Worm (Caenorhabditis elegans) whole organism, young adult: ENCODE measurements around the gene F25E5.8.

Experiments
- F49E8.2 ChIP-seq: sonication (generic microtip); optimal IDR thresholded peaks from 3 replicates; lab custom pipeline; 2017; ENCODE audit warnings: missing genetic modification characterization, mild to moderate bottlenecking, missing compliant biosample characterization, antibody characterized with exemption, moderate library complexity; ENCODE audit not compliant: insufficient read depth
- F55B11.4 ChIP-seq: sonication (generic microtip); optimal IDR thresholded peaks from 2 replicates; lab custom pipeline; 2016; ENCODE audit warnings: missing compliant biosample characterization, missing genetic modification characterization, borderline replicate concordance; ENCODE audit not compliant: insufficient read depth
- T07F8.4 ChIP-seq: sonication (generic microtip); optimal IDR thresholded peaks from 2 replicates; lab custom pipeline; 2016; ENCODE audit warnings: mild to moderate bottlenecking, missing genetic modification characterization, moderate library complexity, missing compliant biosample characterization
- aptf-2 ChIP-seq: fragments of 200-800 bp; sonication (Bioruptor generic); conservative IDR thresholded peaks from 2 replicates; pipeline ENCODE4 v1.3.6; 2022; ENCODE audit warnings: missing genetic modification reagents, missing genetic modification characterization, missing compliant biosample characterization
- egl-44 ChIP-seq: fragments of 200-800 bp; sonication (Bioruptor generic); IDR thresholded peaks from 2 replicates; pipeline ENCODE4 v1.3.6; 2022; ENCODE audit warnings: missing genetic modification reagents, missing genetic modification characterization, missing compliant biosample characterization
- hlh-26 ChIP-seq: fragments of 200-800 bp; sonication (Bioruptor generic); conservative IDR thresholded peaks from 2 replicates; pipeline ENCODE4 v1.3.6; 2022; ENCODE audit warnings: missing genetic modification reagents, missing genetic modification characterization, missing compliant biosample characterization
- hmg-1.2 ChIP-seq: fragments of 200-800 bp; sonication (Bioruptor generic); IDR thresholded peaks from 2 replicates; pipeline ENCODE4 v1.3.6; 2022; ENCODE audit warnings: missing genetic modification reagents, missing genetic modification characterization, missing compliant biosample characterization
- let-607 ChIP-seq, 2 experiments: fragments of 200-800 bp in 1 of 2; sonication (Bioruptor generic) in 1 of 2; sonication (generic microtip) in 1 of 2; optimal IDR thresholded peaks; 2 replicates each; lab custom pipeline; 2016 to 2018; ENCODE audit warnings: mild to moderate bottlenecking in 2 of 2, missing compliant biosample characterization in 2 of 2, missing genetic modification characterization in 2 of 2, moderate library complexity in 2 of 2, missing genotype in 1 of 2
- nhr-90 ChIP-seq: sonication (generic microtip); optimal IDR thresholded peaks from 2 replicates; lab custom pipeline; 2016; ENCODE audit warnings: missing genotype, mild to moderate bottlenecking, missing genetic modification characterization, missing compliant biosample characterization
- snpc-3.4 ChIP-seq: sonication (generic microtip); optimal IDR thresholded peaks from 2 replicates; lab custom pipeline; 2017; ENCODE audit warnings: missing genetic modification characterization, mild to moderate bottlenecking, missing compliant biosample characterization, antibody characterized with exemption, moderate library complexity, missing genotype, missing genetic modification reagents
- unc-62 ChIP-seq: fragments of 150-350 bp; optimal IDR thresholded peaks from 2 replicates; lab custom pipeline; 2014; ENCODE audit warnings: missing biosample characterization, missing genetic modification reagents, missing genetic modification characterization
- xnd-1 ChIP-seq: sonication (generic microtip); optimal IDR thresholded peaks from 2 replicates; lab custom pipeline; 2016; ENCODE audit warnings: missing genotype, missing genetic modification reagents, missing genetic modification characterization, missing compliant biosample characterization

DNA sequence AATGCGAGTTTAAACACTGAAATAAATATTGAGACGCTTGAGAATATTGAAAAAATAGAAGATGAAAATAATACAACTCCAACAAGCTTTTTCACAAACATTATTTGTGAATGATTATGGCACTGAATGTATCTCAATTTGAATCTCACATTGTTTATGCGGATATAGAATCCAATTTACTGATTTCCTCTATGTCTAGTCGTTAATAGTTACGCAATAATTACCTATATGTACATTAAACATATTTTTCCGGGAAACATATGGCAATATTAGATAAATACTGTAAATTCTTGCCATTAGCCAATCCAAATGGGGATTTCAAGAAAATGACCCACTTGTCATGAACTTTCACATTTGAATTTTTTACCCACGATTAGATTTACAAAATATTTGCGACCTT lies 40.4 kb upstream of the F25E5.8 start, which contains the start of gene srx-9:
- TF ChIP-seq nhr-90 (no peak), F55B11.4 (tag; lab: Kevin White, UChicago) (no peak), F49E8.2 (tag; lab: Kevin White, UChicago) (no peak), snpc-3.4 (tag; lab: Kevin White, UChicago) (no peak), unc-62 (no peak), aptf-2 (GFP tag; lab: Robert Waterston, UW) (no peak), let-607 (tag; optimal IDR thresholded peaks at IDR 0.05; lab: Kevin White, UChicago) (no peak), xnd-1 (tag; lab: Kevin White, UChicago) (no peak), T07F8.4 (tag; lab: Kevin White, UChicago) (no peak), egl-44 (GFP tag; lab: Robert Waterston, UW) (no peak), hmg-1.2 (GFP tag; lab: Robert Waterston, UW) (no peak), hlh-26 (GFP tag; lab: Robert Waterston, UW) (no peak)
